Fruit fly (Drosophila melanogaster): ENCODE measurements around the gene Fad2.
A peak's percentile ranks its signal among the peaks of the same experiment; 100 is the strongest.

Fad2 gene

dm6 chr3L:10986613-10987012 is 36.7 kb upstream of the Fad2 start:
- TF ChIP-seq hb (GFP tag; IDR thresholded peaks at IDR 0.05; ENCODE audit: partially characterized antibody) (no peak), CG4282 (GFP tag; optimal IDR thresholded peaks at IDR 0.05) (no peak), CG13424 (tag; optimal IDR thresholded peaks at IDR 0.05) (no peak), Xrp1 (GFP tag; IDR thresholded peaks at IDR 0.05) (no peak), CG14965 (GFP tag; optimal IDR thresholded peaks at IDR 0.05; ENCODE audit: borderline replicate concordance) (no peak), CG14014 (GFP tag; IDR thresholded peaks at IDR 0.05) (0 out of 2 replicates have a peak, but pooled peaks have one; percentile 9), ssp (GFP tag; IDR thresholded peaks at IDR 0.05) (no peak), Mrtf (GFP tag; IDR thresholded peaks at IDR 0.05) (no peak), CG2889 (GFP tag; IDR thresholded peaks at IDR 0.05) (no peak), CG8359 (GFP tag; optimal IDR thresholded peaks at IDR 0.05; ENCODE audit: borderline replicate concordance) (no peak), Hr3 (GFP tag; optimal IDR thresholded peaks at IDR 0.05) (no peak), Ptx1 (GFP tag; IDR thresholded peaks at IDR 0.05) (0 out of 2 replicates have a peak, but pooled peaks have one; percentile 9), CG6272 (GFP tag; IDR thresholded peaks at IDR 0.05) (no peak), CG8290 (GFP tag; optimal IDR thresholded peaks at IDR 0.05) (no peak), CG8290 (tag; optimal IDR thresholded peaks at IDR 0.05) (no peak), twi (tag; optimal IDR thresholded peaks at IDR 0.05) (no peak), Drgx (GFP tag; IDR thresholded peaks at IDR 0.05) (0 out of 2 replicates have a peak, but pooled peaks have one; percentile 11), sens-2 (GFP tag; IDR thresholded peaks at IDR 0.05) (no peak), Sry-δ (GFP tag; optimal IDR thresholded peaks at IDR 0.05) (no peak), row (GFP tag; IDR thresholded peaks at IDR 0.05) (0 out of 3 replicates have a peak, but pooled peaks have one; percentile 16), so (GFP tag; IDR thresholded peaks at IDR 0.05) (no peak), Optix (GFP tag; IDR thresholded peaks at IDR 0.05) (no peak), CG7839 (tag; optimal IDR thresholded peaks at IDR 0.05) (no peak), Sox100B (GFP tag; optimal IDR thresholded peaks at IDR 0.05) (no peak), pho (GFP tag; optimal IDR thresholded peaks at IDR 0.05) (no peak), scrt (GFP tag; optimal IDR thresholded peaks at IDR 0.05) (no peak), Hr78 (GFP tag; optimal IDR thresholded peaks at IDR 0.05) (no peak)

- TF ChIP-seq CG6272 (GFP tag; IDR thresholded peaks at IDR 0.05) = no peak
- no peak for TF ChIP-seq CG1024 (GFP tag; IDR thresholded peaks at IDR 0.05)
- no peak for TF ChIP-seq ranshi (GFP tag; IDR thresholded peaks at IDR 0.05)
- peak; percentile 54 for TF ChIP-seq Ets65A (GFP tag)
- no peak for TF ChIP-seq Dref (GFP tag; IDR thresholded peaks at IDR 0.05)
Measured at dm6 chr3L:10988559-10988958, 34.8 kb upstream of the Fad2 start.

dm6 chr3L:10989305-10989704 is 34.0 kb upstream of the Fad2 start:
- TF ChIP-seq Doc3 (GFP tag; IDR thresholded peaks at IDR 0.05; ENCODE audit: partially characterized antibody) (no peak), CG18476 (GFP tag; optimal IDR thresholded peaks at IDR 0.05) (no peak), wor (GFP tag; IDR thresholded peaks at IDR 0.05) (no peak), ci (GFP tag; IDR thresholded peaks at IDR 0.05) (no peak), Optix (GFP tag; IDR thresholded peaks at IDR 0.05) (no peak), bab2 (GFP tag; optimal IDR thresholded peaks at IDR 0.05) (no peak), tap (tag; optimal IDR thresholded peaks at IDR 0.05) (no peak), Camta (GFP tag; optimal IDR thresholded peaks at IDR 0.05) (no peak), CG10321 (GFP tag; IDR thresholded peaks at IDR 0.05) (no peak), ATbp (GFP tag; optimal IDR thresholded peaks at IDR 0.05) (no peak), CG43689 (GFP tag; IDR thresholded peaks at IDR 0.05) (no peak), dimm (GFP tag; IDR thresholded peaks at IDR 0.05) (no peak)
